Fruit fly (Drosophila melanogaster) whole organism, embryonic: ENCODE data around the gene GluProRS.

ENCODE experiments used
- CG1024 ChIP-seq: fragments of 200-800 bp; sonication (Bioruptor generic); IDR thresholded peaks from 2 replicates; pipeline ENCODE4 v1.3.6; 2022; ENCODE audit warnings: missing biosample characterization, missing genetic modification characterization
- CG10366 ChIP-seq: fragments of 200-800 bp; sonication (Bioruptor generic); IDR thresholded peaks from 2 replicates; pipeline ENCODE4 v1.3.6; 2022; ENCODE audit warnings: missing biosample characterization, missing genetic modification characterization
- CG11504 ChIP-seq: fragments of 200-800 bp; sonication (Bioruptor generic); optimal IDR thresholded peaks from 3 replicates; lab custom pipeline; 2019; ENCODE audit warnings: missing biosample characterization, mild to moderate bottlenecking, missing genetic modification characterization, moderate library complexity
- CG11723 ChIP-seq: fragments of 200-800 bp; sonication (Bioruptor generic); optimal IDR thresholded peaks from 2 replicates; lab custom pipeline; 2017; ENCODE audit warnings: missing biosample characterization, mild to moderate bottlenecking, missing genetic modification characterization
- CG13296 ChIP-seq: fragments of 200-800 bp; sonication (Bioruptor generic); optimal IDR thresholded peaks from 3 replicates; lab custom pipeline; 2018; ENCODE audit warnings: missing biosample characterization, mild to moderate bottlenecking, missing genetic modification characterization
- CG1602 ChIP-seq: fragments of 200-800 bp; sonication (Bioruptor generic); optimal IDR thresholded peaks from 3 replicates; lab custom pipeline; 2016; ENCODE audit warnings: missing biosample characterization, missing genetic modification characterization
- CG17612 ChIP-seq: fragments of 200-800 bp; sonication (Bioruptor generic); IDR thresholded peaks from 2 replicates; pipeline ENCODE4 v1.3.6; 2022; ENCODE audit warnings: missing biosample characterization, missing genetic modification characterization
- CG18011 ChIP-seq: fragments of 200-800 bp; sonication (Bioruptor generic); optimal IDR thresholded peaks from 2 replicates; lab custom pipeline; 2017; ENCODE audit warnings: missing biosample characterization, missing genetic modification characterization, mild to moderate bottlenecking, moderate library complexity, missing genotype
- CG2678 ChIP-seq: fragments of 200-800 bp; sonication (Bioruptor generic); optimal IDR thresholded peaks from 3 replicates; lab custom pipeline; 2019; ENCODE audit warnings: missing biosample characterization, mild to moderate bottlenecking, missing genetic modification characterization, moderate library complexity
- CG2712 ChIP-seq: fragments of 200-800 bp; optimal IDR thresholded peaks from 3 replicates; lab custom pipeline; 2019; ENCODE audit warnings: missing biosample characterization, mild to moderate bottlenecking, missing genetic modification characterization, moderate library complexity
- CG30431 ChIP-seq: fragments of 200-800 bp; sonication (Bioruptor generic); optimal IDR thresholded peaks from 2 replicates; lab custom pipeline; 2017; ENCODE audit warnings: missing biosample characterization, missing genetic modification characterization
- CG31224 ChIP-seq: fragments of 200-800 bp; sonication (Bioruptor generic); IDR thresholded peaks from 2 replicates; pipeline ENCODE4 v1.3.6; 2022; ENCODE audit warnings: missing biosample characterization, missing genetic modification characterization
- CG31441 ChIP-seq: fragments of 200-800 bp; sonication (Bioruptor generic); IDR thresholded peaks from 2 replicates; pipeline ENCODE4 v1.3.6; 2022; ENCODE audit warnings: missing biosample characterization, missing genetic modification characterization
- CG3281 ChIP-seq: fragments of 200-800 bp; sonication (Bioruptor generic); optimal IDR thresholded peaks from 3 replicates; lab custom pipeline; 2017; ENCODE audit warnings: missing biosample characterization, mild to moderate bottlenecking, missing genetic modification characterization
- CG3726 ChIP-seq: fragments of 200-800 bp; sonication (Bioruptor generic); IDR thresholded peaks from 3 replicates; pipeline ENCODE4, ENCODE4 v1.3.6; 2022; ENCODE audit warnings: missing biosample characterization, missing genetic modification characterization
- CG6654 ChIP-seq: fragments of 200-800 bp; sonication (Bioruptor generic); optimal IDR thresholded peaks from 2 replicates; lab custom pipeline; 2017; ENCODE audit warnings: missing biosample characterization, mild to moderate bottlenecking, missing genetic modification characterization
- CG8290 ChIP-seq, 3 experiments: fragments of 200-800 bp; sonication (Bioruptor generic); optimal IDR thresholded peaks; 2 replicates each; lab custom pipeline; 2016 to 2019; ENCODE audit warnings: missing biosample characterization in 3 of 3, missing genetic modification characterization in 3 of 3, mild to moderate bottlenecking in 2 of 3, moderate library complexity in 1 of 3
- CG8388 ChIP-seq: fragments of 200-800 bp; sonication (Bioruptor generic); optimal IDR thresholded peaks from 2 replicates; lab custom pipeline; 2019; ENCODE audit warnings: missing biosample characterization, mild to moderate bottlenecking, missing genetic modification characterization, moderate library complexity
- CG9437 ChIP-seq: fragments of 200-800 bp; sonication (Bioruptor generic); optimal IDR thresholded peaks from 2 replicates; lab custom pipeline; 2018; ENCODE audit warnings: missing biosample characterization, mild to moderate bottlenecking, missing genetic modification characterization
- CG9817 ChIP-seq: fragments of 200-800 bp; sonication (Bioruptor generic); optimal IDR thresholded peaks from 2 replicates; lab custom pipeline; 2018; ENCODE audit warnings: missing biosample characterization, mild to moderate bottlenecking, missing genetic modification characterization, moderate library complexity
- Chrac-16 ChIP-seq: fragments of 200-800 bp; sonication (Bioruptor generic); optimal IDR thresholded peaks from 3 replicates; lab custom pipeline; 2016; ENCODE audit warnings: missing biosample characterization, missing genetic modification characterization
- CoRest ChIP-seq: fragments of 200-800 bp; sonication (Bioruptor generic); optimal IDR thresholded peaks from 3 replicates; lab custom pipeline; 2018; ENCODE audit warnings: missing biosample characterization, mild to moderate bottlenecking, missing genetic modification characterization, moderate library complexity
- Dek ChIP-seq: fragments of 200-800 bp; sonication (Bioruptor generic); optimal IDR thresholded peaks from 3 replicates; lab custom pipeline; 2019; ENCODE audit warnings: missing biosample characterization, mild to moderate bottlenecking, missing genetic modification characterization, moderate library complexity
- Dll ChIP-seq: fragments of 200-800 bp; sonication (Bioruptor generic); IDR thresholded peaks from 4 replicates; pipeline ENCODE4 v1.3.6; 2022; ENCODE audit warnings: missing biosample characterization, missing genetic modification characterization; ENCODE audit not compliant: partially characterized antibody
- Fer3 ChIP-seq: fragments of 200-800 bp; sonication (Bioruptor generic); optimal IDR thresholded peaks from 2 replicates; lab custom pipeline; 2018; ENCODE audit warnings: missing biosample characterization, mild to moderate bottlenecking, missing genetic modification characterization, moderate library complexity
- Hr51 ChIP-seq, 2 experiments: fragments of 200-800 bp; sonication (Bioruptor generic); optimal IDR thresholded peaks; 2 replicates in 1 of 2; 3 replicates in 1 of 2; lab custom pipeline; 2016 to 2018; ENCODE audit warnings: missing biosample characterization in 2 of 2, missing genetic modification characterization in 2 of 2, mild to moderate bottlenecking in 1 of 2, moderate library complexity in 1 of 2
- Lim3 ChIP-seq: fragments of 200-800 bp; sonication (Bioruptor generic); IDR thresholded peaks from 2 replicates; pipeline ENCODE4 v1.3.6; 2022; ENCODE audit warnings: missing biosample characterization, missing genetic modification characterization
- Nf-YB ChIP-seq: fragments of 200-800 bp; sonication (Bioruptor generic); optimal IDR thresholded peaks from 3 replicates; lab custom pipeline; 2019; ENCODE audit warnings: missing biosample characterization, mild to moderate bottlenecking, missing genetic modification characterization, moderate library complexity
- Sox102F ChIP-seq: fragments of 200-800 bp; sonication (Bioruptor generic); optimal IDR thresholded peaks from 2 replicates; lab custom pipeline; 2018; ENCODE audit warnings: missing biosample characterization, mild to moderate bottlenecking, missing genetic modification characterization, moderate library complexity
- Vsx1 ChIP-seq: fragments of 200-800 bp; sonication (Bioruptor generic); optimal IDR thresholded peaks from 2 replicates; lab custom pipeline; 2017; ENCODE audit warnings: missing biosample characterization, mild to moderate bottlenecking, missing genetic modification characterization, missing genetic modification reagents
- Xrp1 ChIP-seq: fragments of 200-800 bp; sonication (Bioruptor generic); IDR thresholded peaks from 2 replicates; pipeline ENCODE4 v1.3.6; 2022; ENCODE audit warnings: missing biosample characterization, missing genetic modification characterization
- ase ChIP-seq: fragments of 200-800 bp; sonication (Bioruptor generic); IDR thresholded peaks from 3 replicates; pipeline ENCODE4 v1.3.6; 2022; ENCODE audit warnings: missing biosample characterization, missing genetic modification characterization
- az2 ChIP-seq: fragments of 200-800 bp; sonication (Bioruptor generic); optimal IDR thresholded peaks from 3 replicates; lab custom pipeline; 2016; ENCODE audit warnings: missing biosample characterization, missing genetic modification characterization
- bsh ChIP-seq, 2 experiments: fragments of 200-800 bp; sonication (Bioruptor generic); optimal IDR thresholded peaks; 2 replicates each; lab custom pipeline; 2017 to 2018; ENCODE audit warnings: mild to moderate bottlenecking in 2 of 2, missing biosample characterization in 2 of 2, missing genetic modification characterization in 2 of 2, moderate library complexity in 1 of 2
- cas ChIP-seq: fragments of 200-800 bp; sonication (Bioruptor generic); IDR thresholded peaks from 2 replicates; pipeline ENCODE4 v1.3.6; 2022; ENCODE audit warnings: missing biosample characterization, missing genetic modification characterization
- gem ChIP-seq: fragments of 200-800 bp; sonication (Bioruptor generic); optimal IDR thresholded peaks from 2 replicates; lab custom pipeline; 2019; ENCODE audit warnings: missing biosample characterization, mild to moderate bottlenecking, missing genetic modification characterization, moderate library complexity
- grau ChIP-seq: fragments of 200-800 bp; optimal IDR thresholded peaks from 3 replicates; lab custom pipeline; 2019; ENCODE audit warnings: missing biosample characterization, mild to moderate bottlenecking, missing genetic modification characterization, moderate library complexity
- gt ChIP-seq: fragments of 200-800 bp; sonication (Bioruptor generic); IDR thresholded peaks from 2 replicates; pipeline ENCODE4 v1.3.6; 2022; ENCODE audit warnings: missing biosample characterization, missing genetic modification characterization
- ham ChIP-seq: fragments of 200-800 bp; sonication (Bioruptor generic); IDR thresholded peaks from 2 replicates; pipeline ENCODE4 v1.3.6; 2022; ENCODE audit warnings: missing biosample characterization, missing genetic modification characterization
- hkb ChIP-seq, 2 experiments: fragments of 200-800 bp in 1 of 2; fragments of >200 bp in 1 of 2; sonication (Bioruptor generic) in 1 of 2; IDR thresholded peaks in 1 of 2; optimal IDR thresholded peaks in 1 of 2; 2 replicates each; pipeline versions ENCODE4 v1.3.6 to Lab custom; 2017 to 2022; ENCODE audit warnings: missing biosample characterization in 1 of 2, missing genetic modification characterization in 1 of 2
- insv ChIP-seq, 2 experiments: fragments of 200-800 bp; sonication (Bioruptor generic); optimal IDR thresholded peaks; 3 replicates each; lab custom pipeline; 2016 to 2018; ENCODE audit warnings: missing biosample characterization in 2 of 2, missing genetic modification characterization in 2 of 2
- jumu ChIP-seq: fragments of 200-800 bp; sonication (Bioruptor generic); optimal IDR thresholded peaks from 3 replicates; lab custom pipeline; 2016; ENCODE audit warnings: missing biosample characterization, missing genetic modification characterization
- maf-S ChIP-seq: fragments of 200-800 bp; sonication (Bioruptor generic); optimal IDR thresholded peaks from 2 replicates; lab custom pipeline; 2016; ENCODE audit warnings: missing biosample characterization, missing genetic modification characterization
- nmo ChIP-seq: fragments of 200-800 bp; sonication (Bioruptor generic); optimal IDR thresholded peaks from 2 replicates; lab custom pipeline; 2018; ENCODE audit warnings: missing biosample characterization, mild to moderate bottlenecking, missing genetic modification characterization, moderate library complexity
- p53 ChIP-seq: fragments of 200-800 bp; sonication (Bioruptor generic); optimal IDR thresholded peaks from 2 replicates; lab custom pipeline; 2016; ENCODE audit warnings: missing biosample characterization, missing genetic modification characterization
- pb ChIP-seq: fragments of 200-800 bp; sonication (Bioruptor generic); optimal IDR thresholded peaks from 3 replicates; lab custom pipeline; 2016; ENCODE audit warnings: missing biosample characterization, missing genetic modification characterization
- pho ChIP-seq: fragments of 200-800 bp; sonication (Bioruptor generic); optimal IDR thresholded peaks from 2 replicates; lab custom pipeline; 2016; ENCODE audit warnings: missing biosample characterization, missing genetic modification characterization
- prd ChIP-seq, 3 experiments: fragments of >200 bp in 2 of 3; fragments of 200-800 bp in 1 of 3; sonication (Bioruptor generic) in 1 of 3; optimal IDR thresholded peaks in 2 of 3; IDR thresholded peaks in 1 of 3; 2 replicates in 2 of 3; 3 replicates in 1 of 3; pipeline versions ENCODE4 v1.3.6 to Lab custom; 2017 to 2022; ENCODE audit warnings: missing biosample characterization in 1 of 3, missing genetic modification characterization in 1 of 3
- schlank ChIP-seq: fragments of 200-800 bp; sonication (Bioruptor generic); optimal IDR thresholded peaks from 2 replicates; lab custom pipeline; 2018; ENCODE audit warnings: missing biosample characterization, mild to moderate bottlenecking, missing genetic modification characterization
- sens ChIP-seq: fragments of 200-800 bp; sonication (Bioruptor generic); peaks from one replicate; lab custom pipeline; 2016; ENCODE audit warnings: missing biosample characterization, missing genetic modification characterization
- sqz ChIP-seq: fragments of 200-800 bp; sonication (Bioruptor generic); optimal IDR thresholded peaks from 3 replicates; lab custom pipeline; 2018; ENCODE audit warnings: missing biosample characterization, mild to moderate bottlenecking, missing genetic modification characterization
- tgo ChIP-seq: fragments of 200-800 bp; sonication (Bioruptor generic); IDR thresholded peaks from 3 replicates; pipeline ENCODE4 v1.3.6; 2022; ENCODE audit warnings: missing biosample characterization, missing genetic modification characterization

Gene GluProRS

DNA sequence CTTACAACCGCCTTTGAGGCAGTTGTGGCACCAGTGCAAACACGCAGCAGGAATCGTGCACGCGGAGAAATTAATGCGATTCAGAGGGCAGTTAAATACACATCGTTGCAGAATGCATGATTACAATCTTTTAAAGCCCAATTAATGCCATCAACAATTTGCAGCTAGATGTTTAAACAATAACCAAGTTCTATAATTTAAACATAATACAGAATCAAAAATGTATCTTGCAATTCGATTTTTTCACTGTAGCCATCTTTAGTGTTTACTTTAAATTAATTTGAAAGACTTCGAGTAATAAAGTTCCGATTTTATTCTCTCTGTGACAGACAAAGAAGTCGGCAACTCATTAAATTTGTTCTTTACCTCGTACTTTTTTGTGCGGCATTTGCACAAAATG lies 42.2 kb downstream of the GluProRS start (continued):
- TF ChIP-seq Xrp1 (GFP tag; lab: Robert Waterston, UW) (0 out of 2 replicates have a peak, but pooled peaks have one; percentile 13), CG31224 (no peak), CG1024 (GFP tag; lab: Robert Waterston, UW) (no peak), CG17612 (GFP tag; lab: Robert Waterston, UW) (no peak), bsh (GFP tag; optimal IDR thresholded peaks at IDR 0.05; lab: Kevin White, UChicago) (peak; percentile 27 to 74), gem (tag; lab: Kevin White, UChicago) (peak; percentile 25), CG3726 (no peak), Dek (no peak), CG2712 (peak; percentile 7), CG8290 (GFP tag; optimal IDR thresholded peaks at IDR 0.05; lab: Kevin White, UChicago) (no peak), CG8290 (tag; optimal IDR thresholded peaks at IDR 0.05; lab: Kevin White, UChicago) (no peak), p53 (GFP tag; lab: Kevin White, UChicago) (no peak), maf-S (no peak), Chrac-16 (GFP tag; lab: Kevin White, UChicago) (no peak), CG13296 (no peak), CG31441 (GFP tag; lab: Robert Waterston, UW) (no peak), jumu (GFP tag; lab: Kevin White, UChicago) (no peak), Hr51 (GFP tag; optimal IDR thresholded peaks at IDR 0.05; lab: Kevin White, UChicago) (peak in 1 of 2 experiments; percentile 3), cas (no peak), CG6654 (GFP tag; lab: Kevin White, UChicago) (no peak), CG11504 (tag; lab: Kevin White, UChicago) (peak; percentile 23), Nf-YB (GFP tag; lab: Kevin White, UChicago) (no peak), CG9437 (GFP tag; lab: Kevin White, UChicago) (no peak), schlank (tag; lab: Kevin White, UChicago) (no peak), CG9817 (tag; lab: Kevin White, UChicago) (no peak), CG2678 (tag; lab: Kevin White, UChicago) (peak; percentile 5), ase (no peak), pho (no peak), Lim3 (GFP tag; lab: Robert Waterston, UW) (no peak), Sox102F (GFP tag; lab: Kevin White, UChicago) (peak; percentile 40), Dll (no peak), sens (GFP tag; lab: Kevin White, UChicago) (peak; percentile 54), Vsx1 (no peak), Fer3 (tag; lab: Kevin White, UChicago) (no peak), tgo (GFP tag; lab: Robert Waterston, UW) (no peak), ham (GFP tag; lab: Robert Waterston, UW) (no peak), insv (GFP tag; optimal IDR thresholded peaks at IDR 0.05; lab: Kevin White, UChicago) (no peak), nmo (GFP tag; lab: Kevin White, UChicago) (peak; percentile 3), CG18011 (no peak)

DNA sequence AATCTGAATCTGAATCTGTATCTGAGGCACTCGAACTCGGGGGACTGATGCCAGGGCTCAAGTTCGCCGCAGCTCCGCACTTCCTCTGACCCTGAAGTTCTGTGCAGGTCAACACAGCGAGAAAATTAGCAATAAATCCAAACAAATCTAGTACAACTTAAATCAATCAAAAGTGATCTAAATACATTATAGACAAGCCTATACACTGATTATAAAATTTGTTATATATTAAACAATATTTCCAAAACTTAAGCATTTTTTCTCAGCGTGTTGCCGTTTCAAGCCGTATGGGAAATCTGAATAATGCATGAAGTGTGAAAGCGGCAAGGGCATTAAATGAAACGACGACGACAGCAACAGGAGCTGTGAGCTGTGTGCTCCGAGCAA lies 43.2 kb downstream of the GluProRS start:
- TF ChIP-seq CG1602 (no peak), pb (GFP tag; lab: Kevin White, UChicago) (no peak), prd (optimal IDR thresholded peaks at IDR 0.05; lab: Kevin White, UChicago) (no peak), prd (GFP tag; IDR thresholded peaks at IDR 0.05; lab: Robert Waterston, UW) (peak; percentile 55; the same call in 2 of the 3 replicates), CG10366 (GFP tag; lab: Robert Waterston, UW) (0 out of 2 replicates have a peak, but pooled peaks have one; percentile 36), CG30431 (GFP tag; lab: Kevin White, UChicago) (no peak), CG11723 (GFP tag; lab: Kevin White, UChicago) (no peak), CoRest (tag; lab: Kevin White, UChicago) (no peak), az2 (peak; percentile 9), sqz (no peak), hkb (optimal IDR thresholded peaks at IDR 0.05; lab: Kevin White, UChicago) (no peak), hkb (GFP tag; IDR thresholded peaks at IDR 0.05; lab: Robert Waterston, UW) (peak; percentile 53), gt (GFP tag; lab: Robert Waterston, UW) (no peak), grau (peak; percentile 25), CG8388 (GFP tag; lab: Kevin White, UChicago) (peak; percentile 4), CG3281 (GFP tag; lab: Kevin White, UChicago) (peak; percentile 31)
